Fruit fly (Drosophila melanogaster) whole organism, embryonic: Measurements from ENCODE around the gene chb.

Experiments used
- CG1024 ChIP-seq: fragments of 200-800 bp; sonication (Bioruptor generic); IDR thresholded peaks from 2 replicates; pipeline ENCODE4 v1.3.6; 2022; ENCODE audit warnings: missing biosample characterization, missing genetic modification characterization
- CG11456 ChIP-seq: fragments of 200-800 bp; sonication (Bioruptor generic); IDR thresholded peaks from 3 replicates; pipeline ENCODE4 v1.3.6; 2022; ENCODE audit warnings: missing biosample characterization, missing genetic modification characterization
- CG12071 ChIP-seq: fragments of 200-800 bp; sonication (Bioruptor generic); optimal IDR thresholded peaks from 3 replicates; lab custom pipeline; 2018; ENCODE audit warnings: missing biosample characterization, mild to moderate bottlenecking, missing genetic modification characterization
- CG1233 ChIP-seq: fragments of 200-800 bp; sonication (Bioruptor generic); optimal IDR thresholded peaks from 4 replicates; lab custom pipeline; 2018; ENCODE audit warnings: missing biosample characterization, mild to moderate bottlenecking, missing genetic modification characterization
- CG13123 ChIP-seq: fragments of 200-800 bp; sonication (Bioruptor generic); optimal IDR thresholded peaks from 2 replicates; lab custom pipeline; 2016; ENCODE audit warnings: missing biosample characterization, missing genetic modification characterization
- CG13296 ChIP-seq: fragments of 200-800 bp; sonication (Bioruptor generic); optimal IDR thresholded peaks from 3 replicates; lab custom pipeline; 2018; ENCODE audit warnings: missing biosample characterization, mild to moderate bottlenecking, missing genetic modification characterization
- CG13775 ChIP-seq: fragments of 200-800 bp; sonication (Bioruptor generic); optimal IDR thresholded peaks from 3 replicates; lab custom pipeline; 2017; ENCODE audit warnings: missing biosample characterization, mild to moderate bottlenecking, missing genetic modification characterization
- CG13894 ChIP-seq: fragments of 200-800 bp; sonication (Bioruptor generic); optimal IDR thresholded peaks from 3 replicates; lab custom pipeline; 2018; ENCODE audit warnings: missing biosample characterization, mild to moderate bottlenecking, missing genetic modification characterization, moderate library complexity
- CG15514 ChIP-seq: fragments of 200-800 bp; sonication (Bioruptor generic); optimal IDR thresholded peaks from 3 replicates; lab custom pipeline; 2017; ENCODE audit warnings: missing biosample characterization, missing genetic modification characterization, mild to moderate bottlenecking, moderate library complexity, missing genetic modification reagents
- CG1647 ChIP-seq: fragments of 200-800 bp; sonication (Bioruptor generic); optimal IDR thresholded peaks from 3 replicates; lab custom pipeline; 2016; ENCODE audit warnings: missing biosample characterization, missing genetic modification characterization
- CG16813 ChIP-seq: fragments of 200-800 bp; sonication (Bioruptor generic); IDR thresholded peaks from 3 replicates; pipeline ENCODE4 v1.3.6; 2022; ENCODE audit warnings: missing biosample characterization, missing genetic modification characterization; ENCODE audit not compliant: partially characterized antibody
- CG16815 ChIP-seq: fragments of 200-800 bp; sonication (Bioruptor generic); optimal IDR thresholded peaks from 3 replicates; lab custom pipeline; 2017; ENCODE audit warnings: missing biosample characterization, mild to moderate bottlenecking, missing genetic modification characterization
- CG17829 ChIP-seq: fragments of 200-800 bp; optimal IDR thresholded peaks from 2 replicates; lab custom pipeline; 2019; ENCODE audit warnings: missing biosample characterization, mild to moderate bottlenecking, missing genetic modification characterization, moderate library complexity
- CG3163 ChIP-seq: fragments of 200-800 bp; sonication (Bioruptor generic); optimal IDR thresholded peaks from 3 replicates; lab custom pipeline; 2016; ENCODE audit warnings: missing biosample characterization, missing genetic modification characterization
- CG3995 ChIP-seq: fragments of 200-800 bp; sonication (Bioruptor generic); optimal IDR thresholded peaks from 3 replicates; lab custom pipeline; 2016; ENCODE audit warnings: missing biosample characterization, missing genetic modification characterization
- CG4360 ChIP-seq: fragments of 200-800 bp; sonication (Bioruptor generic); IDR thresholded peaks from 2 replicates; pipeline ENCODE4 v1.3.6; 2022; ENCODE audit warnings: missing biosample characterization, missing genetic modification characterization
- CG7786 ChIP-seq: fragments of 200-800 bp; sonication (Bioruptor generic); optimal IDR thresholded peaks from 2 replicates; lab custom pipeline; 2016; ENCODE audit warnings: missing biosample characterization, missing genetic modification characterization
- CG8359 ChIP-seq: fragments of 200-800 bp; sonication (Bioruptor generic); optimal IDR thresholded peaks from 2 replicates; lab custom pipeline; 2017; ENCODE audit warnings: missing biosample characterization, mild to moderate bottlenecking, missing genetic modification characterization, borderline replicate concordance
- CG8478 ChIP-seq: fragments of >200 bp; optimal IDR thresholded peaks from 2 replicates; lab custom pipeline; 2018
- CoRest ChIP-seq: fragments of 200-800 bp; sonication (Bioruptor generic); optimal IDR thresholded peaks from 3 replicates; lab custom pipeline; 2018; ENCODE audit warnings: missing biosample characterization, mild to moderate bottlenecking, missing genetic modification characterization, moderate library complexity
- D19B ChIP-seq: fragments of 200-800 bp; sonication (Bioruptor generic); optimal IDR thresholded peaks from 2 replicates; lab custom pipeline; 2017; ENCODE audit warnings: missing biosample characterization, mild to moderate bottlenecking, missing genetic modification characterization
- Deaf1 ChIP-seq: fragments of 200-800 bp; optimal IDR thresholded peaks from 3 replicates; lab custom pipeline; 2019; ENCODE audit warnings: missing biosample characterization, mild to moderate bottlenecking, missing genetic modification characterization, moderate library complexity
- Dp ChIP-seq: fragments of 200-800 bp; sonication (Bioruptor generic); optimal IDR thresholded peaks from 2 replicates; lab custom pipeline; 2018; ENCODE audit warnings: missing biosample characterization, mild to moderate bottlenecking, missing genetic modification characterization, moderate library complexity
- Drgx ChIP-seq: fragments of 200-800 bp; sonication (Bioruptor generic); IDR thresholded peaks from 2 replicates; pipeline ENCODE4 v1.3.6; 2022; ENCODE audit warnings: missing biosample characterization, missing genetic modification characterization
- E2f2 ChIP-seq: fragments of 200-800 bp; sonication (Bioruptor generic); IDR thresholded peaks from 2 replicates; pipeline ENCODE4 v1.3.6; 2022; ENCODE audit warnings: missing biosample characterization, missing genetic modification characterization
- Eip74EF ChIP-seq, 2 experiments: fragments of 200-800 bp in 1 of 2; fragments of >200 bp in 1 of 2; sonication (Bioruptor generic) in 1 of 2; optimal IDR thresholded peaks; 2 replicates each; lab custom pipeline; 2017 to 2019; ENCODE audit warnings: missing biosample characterization in 2 of 2, missing genetic modification characterization in 2 of 2, mild to moderate bottlenecking in 1 of 2, moderate library complexity in 1 of 2
- Hmx ChIP-seq: fragments of 200-800 bp; sonication (Bioruptor generic); optimal IDR thresholded peaks from 2 replicates; lab custom pipeline; 2016; ENCODE audit warnings: missing biosample characterization, missing genetic modification characterization
- Hr78 ChIP-seq, 2 experiments: fragments of 200-800 bp in 1 of 2; fragments of >200 bp in 1 of 2; sonication (Bioruptor generic) in 1 of 2; optimal IDR thresholded peaks; 2 replicates each; lab custom pipeline; 2017 to 2019; ENCODE audit warnings: missing biosample characterization in 2 of 2, missing genetic modification characterization in 2 of 2, mild to moderate bottlenecking in 1 of 2, moderate library complexity in 1 of 2
- Med ChIP-seq: fragments of 200-800 bp; sonication (Bioruptor generic); peaks from one replicate; lab custom pipeline; 2016; ENCODE audit warnings: missing biosample characterization, missing genetic modification characterization, mild to moderate bottlenecking, inconsistent platforms, moderate library complexity
- Rfx ChIP-seq: fragments of 200-800 bp; sonication (Bioruptor generic); IDR thresholded peaks from 2 replicates; pipeline ENCODE4 v1.3.6; 2022; ENCODE audit warnings: missing biosample characterization, missing genetic modification characterization
- Sox102F ChIP-seq: fragments of 200-800 bp; sonication (Bioruptor generic); optimal IDR thresholded peaks from 2 replicates; lab custom pipeline; 2018; ENCODE audit warnings: missing biosample characterization, mild to moderate bottlenecking, missing genetic modification characterization, moderate library complexity
- Taf1 ChIP-seq: fragments of 200-800 bp; sonication (Bioruptor generic); IDR thresholded peaks from 2 replicates; pipeline ENCODE4 v1.3.6; 2022; ENCODE audit warnings: missing biosample characterization, missing genetic modification characterization
- bigmax ChIP-seq: fragments of 200-800 bp; sonication (Bioruptor generic); optimal IDR thresholded peaks from 2 replicates; lab custom pipeline; 2018; ENCODE audit warnings: missing biosample characterization, mild to moderate bottlenecking, missing genetic modification characterization
- br ChIP-seq: fragments of >200 bp; optimal IDR thresholded peaks from 2 replicates; lab custom pipeline; 2017
- chinmo ChIP-seq: fragments of 200-800 bp; sonication (Bioruptor generic); IDR thresholded peaks from 4 replicates; pipeline ENCODE4 v1.3.6; 2022; ENCODE audit warnings: missing biosample characterization, missing genetic modification characterization; ENCODE audit not compliant: partially characterized antibody
- crp ChIP-seq, 2 experiments: fragments of 200-800 bp; sonication (Bioruptor generic); optimal IDR thresholded peaks; 2 replicates in 1 of 2; 3 replicates in 1 of 2; lab custom pipeline; 2017; ENCODE audit warnings: missing biosample characterization in 2 of 2, missing genetic modification characterization in 2 of 2, mild to moderate bottlenecking in 1 of 2, moderate library complexity in 1 of 2
- emc ChIP-seq: fragments of 200-800 bp; sonication (Bioruptor generic); optimal IDR thresholded peaks from 2 replicates; lab custom pipeline; 2016; ENCODE audit warnings: missing biosample characterization, missing genetic modification characterization
- ewg ChIP-seq: fragments of 200-800 bp; sonication (Bioruptor generic); optimal IDR thresholded peaks from 3 replicates; lab custom pipeline; 2017; ENCODE audit warnings: mild to moderate bottlenecking, missing biosample characterization, missing genetic modification reagents, missing genetic modification characterization
- fu2 ChIP-seq: fragments of 200-800 bp; sonication (Bioruptor generic); optimal IDR thresholded peaks from 2 replicates; lab custom pipeline; 2016; ENCODE audit warnings: missing biosample characterization, missing genetic modification characterization
- jumu ChIP-seq: fragments of 200-800 bp; sonication (Bioruptor generic); optimal IDR thresholded peaks from 3 replicates; lab custom pipeline; 2016; ENCODE audit warnings: missing biosample characterization, missing genetic modification characterization
- kay ChIP-seq: fragments of 200-800 bp; sonication (Bioruptor generic); optimal IDR thresholded peaks from 2 replicates; lab custom pipeline; 2016; ENCODE audit warnings: missing biosample characterization, missing genetic modification characterization
- knrl ChIP-seq: fragments of 200-800 bp; sonication (Bioruptor generic); IDR thresholded peaks from 3 replicates; pipeline ENCODE4 v1.3.6; 2022; ENCODE audit warnings: missing biosample characterization, missing genetic modification characterization; ENCODE audit not compliant: partially characterized antibody
- pb ChIP-seq: fragments of 200-800 bp; sonication (Bioruptor generic); optimal IDR thresholded peaks from 3 replicates; lab custom pipeline; 2016; ENCODE audit warnings: missing biosample characterization, missing genetic modification characterization
- peb ChIP-seq: fragments of 200-800 bp; sonication (Bioruptor generic); IDR thresholded peaks from 2 replicates; pipeline ENCODE4 v1.3.6; 2022; ENCODE audit warnings: missing biosample characterization, missing genetic modification characterization
- phol ChIP-seq: fragments of 200-800 bp; sonication (Bioruptor generic); optimal IDR thresholded peaks from 3 replicates; lab custom pipeline; 2018; ENCODE audit warnings: missing biosample characterization, mild to moderate bottlenecking, missing genetic modification characterization, moderate library complexity
- row ChIP-seq: fragments of 200-800 bp; sonication (Bioruptor generic); IDR thresholded peaks from 3 replicates; pipeline ENCODE4 v1.3.6; 2022; ENCODE audit warnings: missing biosample characterization, missing genetic modification characterization
- sr ChIP-seq: fragments of 200-800 bp; sonication (Bioruptor generic); IDR thresholded peaks from 3 replicates; pipeline ENCODE4 v1.3.6; 2022; ENCODE audit warnings: missing biosample characterization, missing genetic modification characterization
- usp ChIP-seq: fragments of >200 bp; optimal IDR thresholded peaks from 2 replicates; lab custom pipeline; 2017; ENCODE audit warnings: missing biosample characterization, missing genetic modification characterization

Gene chb

DNA sequence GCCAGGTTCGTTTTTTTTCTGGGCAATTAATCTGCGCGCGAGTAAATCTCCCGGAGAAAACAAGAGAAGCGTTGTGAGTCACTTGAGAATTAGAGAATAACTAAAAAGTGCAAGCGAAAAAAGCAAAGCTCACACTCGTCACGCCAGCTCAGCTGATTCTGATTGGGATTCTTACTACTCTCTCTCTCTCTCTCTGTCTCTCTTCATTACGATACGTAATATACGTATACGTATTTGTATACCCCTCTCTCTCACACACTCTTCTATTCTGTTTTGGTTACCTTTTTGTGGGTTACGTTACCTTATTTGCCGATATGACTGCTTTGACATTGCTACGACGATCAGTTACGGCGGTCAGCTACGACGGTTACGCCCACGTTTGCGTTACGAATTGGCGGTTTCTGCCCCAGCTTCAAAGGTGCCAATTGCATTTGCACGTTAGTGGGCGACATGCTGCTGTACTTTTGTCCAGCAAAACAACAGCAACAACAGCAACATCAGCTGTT lies 30.2 kb downstream of the chb start, which contains the start of the genes Targ1, CG10512 and Targ2 (continued):
- TF ChIP-seq CG12071 (GFP tag; lab: Kevin White, UChicago) (no peak), CG1233 (no peak), row (GFP tag; lab: Robert Waterston, UW) (no peak), sr (GFP tag; lab: Robert Waterston, UW) (peak; percentile 65; the same call in 1 of the 3 replicates), ewg (GFP tag; lab: Kevin White, UChicago) (peak; percentile 49), chinmo (GFP tag; lab: Robert Waterston, UW) (peak; percentile 72; the same call in 1 of the 4 replicates), Taf1 (GFP tag; lab: Robert Waterston, UW) (no peak), Hmx (GFP tag; lab: Kevin White, UChicago) (no peak), CG16815 (no peak), crp (GFP tag; optimal IDR thresholded peaks at IDR 0.05; lab: Kevin White, UChicago) (peak in 1 of 2 experiments; percentile 49), CG13775 (GFP tag; lab: Kevin White, UChicago) (no peak), CG17829 (tag; lab: Kevin White, UChicago) (no peak), emc (GFP tag; lab: Kevin White, UChicago) (no peak), peb (GFP tag; lab: Robert Waterston, UW) (no peak), CG8359 (GFP tag; lab: Kevin White, UChicago) (no peak), D19B (GFP tag; lab: Kevin White, UChicago) (no peak), bigmax (GFP tag; lab: Kevin White, UChicago) (peak; percentile 11), CG16813 (GFP tag; lab: Robert Waterston, UW) (no peak), CG13123 (GFP tag; lab: Kevin White, UChicago) (no peak), CG8478 (lab: Kevin White, UChicago) (peak; percentile 76), kay (GFP tag; lab: Kevin White, UChicago) (no peak), CG13296 (GFP tag; lab: Kevin White, UChicago) (no peak), knrl (no peak), Med (peak; percentile 73), CG4360 (GFP tag; lab: Robert Waterston, UW) (no peak)

DNA sequence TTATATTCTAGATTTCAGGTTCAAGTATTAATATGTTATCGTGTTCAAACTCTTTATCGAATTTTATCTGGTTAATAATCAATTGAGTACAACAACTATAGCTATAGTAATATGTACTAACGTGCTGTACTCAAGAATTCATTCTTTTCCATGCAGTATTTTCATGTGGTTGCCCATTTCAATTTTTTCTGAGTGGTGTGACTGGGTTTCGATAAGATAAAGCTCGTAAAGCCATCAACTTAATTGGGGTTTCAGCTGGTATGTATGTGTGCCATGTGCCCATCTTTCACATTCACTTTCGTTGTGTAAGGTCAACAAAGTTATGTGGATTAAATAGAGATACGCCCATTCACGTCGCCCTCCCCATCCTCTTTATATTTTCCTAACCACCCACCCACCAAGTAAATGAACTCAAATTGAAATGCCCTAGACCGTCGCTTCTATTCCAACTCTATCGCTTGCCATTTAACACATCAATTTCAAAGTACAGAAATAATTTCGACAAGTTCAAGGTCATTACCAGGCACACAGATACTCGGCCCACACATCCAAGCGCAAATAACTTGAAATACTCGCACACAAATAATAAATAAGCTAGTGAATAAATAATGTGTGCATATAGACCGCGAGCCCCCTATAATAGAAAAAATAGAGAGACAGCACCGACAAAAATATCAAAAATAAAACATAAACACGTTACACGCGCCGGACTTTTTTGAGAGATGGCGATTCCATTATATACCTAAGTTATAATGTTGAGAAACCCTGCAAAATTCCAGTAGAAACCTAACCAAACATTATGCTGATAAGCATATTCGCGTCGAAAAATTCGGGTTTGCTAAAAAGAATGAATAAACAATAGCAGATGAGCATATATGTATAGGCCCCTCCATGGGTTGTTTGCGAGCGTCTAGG lies 32.2 kb downstream of the chb start:
- peak in 1 of 2 experiments; percentile 67 for TF ChIP-seq Hr78 (GFP tag; optimal IDR thresholded peaks at IDR 0.05; lab: Kevin White, UChicago)
- TF ChIP-seq CG3995 (GFP tag; lab: Kevin White, UChicago) = no peak
- no peak for TF ChIP-seq peb (GFP tag; lab: Robert Waterston, UW)
- no peak for TF ChIP-seq usp
- no peak for TF ChIP-seq CG7786 (GFP tag; lab: Kevin White, UChicago)
- no peak for TF ChIP-seq Drgx (GFP tag; lab: Robert Waterston, UW)
- TF ChIP-seq fu2 (GFP tag; lab: Kevin White, UChicago) = no peak
- peak; percentile 32; the same call in 1 of the 2 replicates for TF ChIP-seq Rfx (GFP tag; lab: Robert Waterston, UW)
- TF ChIP-seq Eip74EF (GFP tag; optimal IDR thresholded peaks at IDR 0.05; lab: Kevin White, UChicago) = no peak
- TF ChIP-seq CG13894 (tag; lab: Kevin White, UChicago) = peak; percentile 98
- TF ChIP-seq pb = no peak
- TF ChIP-seq Dp (GFP tag; lab: Kevin White, UChicago) = no peak
- no peak for TF ChIP-seq E2f2
- TF ChIP-seq CG3163 = no peak
- peak; percentile 5 for TF ChIP-seq CoRest (tag; lab: Kevin White, UChicago)
- peak; percentile 8 for TF ChIP-seq CG15514 (GFP tag; lab: Kevin White, UChicago)
- no peak for TF ChIP-seq jumu
- TF ChIP-seq br (lab: Kevin White, UChicago) = no peak
- no peak for TF ChIP-seq CG11456
- TF ChIP-seq CG1024 (GFP tag; lab: Robert Waterston, UW) = no peak
- no peak for TF ChIP-seq CG1647
- TF ChIP-seq phol (tag; lab: Kevin White, UChicago) = no peak
- no peak for TF ChIP-seq Sox102F (GFP tag; lab: Kevin White, UChicago)
- TF ChIP-seq Deaf1 = no peak
